Fruit fly (Drosophila melanogaster) whole organism, embryonic: ENCODE measurements around the gene Veneno.

Experiments used
- CG1024 ChIP-seq: fragments of 200-800 bp; sonication (Bioruptor generic); IDR thresholded peaks from 2 replicates; pipeline ENCODE4 v1.3.6; 2022; ENCODE audit warnings: missing biosample characterization, missing genetic modification characterization
- CG10979 ChIP-seq: fragments of 200-800 bp; sonication (Bioruptor generic); optimal IDR thresholded peaks from 2 replicates; lab custom pipeline; 2018; ENCODE audit warnings: missing biosample characterization, mild to moderate bottlenecking, missing genetic modification characterization, moderate library complexity
- CG11695 ChIP-seq: fragments of 200-800 bp; sonication (Bioruptor generic); IDR thresholded peaks from 3 replicates; pipeline ENCODE4 v1.3.6; 2022; ENCODE audit warnings: missing biosample characterization, missing genetic modification characterization
- CG12236 ChIP-seq: fragments of 200-800 bp; sonication (Bioruptor generic); optimal IDR thresholded peaks from 2 replicates; lab custom pipeline; 2016; ENCODE audit warnings: missing biosample characterization, missing genetic modification characterization
- CG12769 ChIP-seq: fragments of 200-800 bp; sonication (Bioruptor generic); optimal IDR thresholded peaks from 2 replicates; lab custom pipeline; 2019; ENCODE audit warnings: missing biosample characterization, mild to moderate bottlenecking, missing genetic modification characterization, moderate library complexity
- CG13624 ChIP-seq: fragments of 200-800 bp; sonication (Bioruptor generic); optimal IDR thresholded peaks from 2 replicates; lab custom pipeline; 2016; ENCODE audit warnings: missing biosample characterization, missing genetic modification characterization
- CG14050 ChIP-seq: fragments of 200-800 bp; sonication (Bioruptor generic); IDR thresholded peaks from 3 replicates; pipeline ENCODE4 v1.3.6; 2022; ENCODE audit warnings: missing biosample characterization, missing genetic modification characterization
- CG14441 ChIP-seq: fragments of 200-800 bp; sonication (Bioruptor generic); IDR thresholded peaks from 2 replicates; pipeline ENCODE4 v1.3.6; 2022; ENCODE audit warnings: missing biosample characterization, missing genetic modification characterization
- CG1832 ChIP-seq: fragments of 200-800 bp; sonication (Bioruptor generic); optimal IDR thresholded peaks from 2 replicates; lab custom pipeline; 2017; ENCODE audit warnings: missing biosample characterization, mild to moderate bottlenecking, missing genetic modification characterization, inconsistent platforms
- CG2129 ChIP-seq: fragments of 200-800 bp; sonication (Bioruptor generic); IDR thresholded peaks from 2 replicates; pipeline ENCODE4 v1.3.6; 2022; ENCODE audit warnings: missing biosample characterization, missing genetic modification characterization; ENCODE audit not compliant: partially characterized antibody
- CG3407 ChIP-seq: fragments of 200-800 bp; sonication (Bioruptor generic); optimal IDR thresholded peaks from 2 replicates; lab custom pipeline; 2018; ENCODE audit warnings: missing biosample characterization, mild to moderate bottlenecking, missing genetic modification characterization
- CG34376 ChIP-seq: fragments of 200-800 bp; sonication (Bioruptor generic); optimal IDR thresholded peaks from 2 replicates; lab custom pipeline; 2018; ENCODE audit warnings: missing biosample characterization, mild to moderate bottlenecking, missing genetic modification characterization
- CG3726 ChIP-seq: fragments of 200-800 bp; sonication (Bioruptor generic); IDR thresholded peaks from 3 replicates; pipeline ENCODE4, ENCODE4 v1.3.6; 2022; ENCODE audit warnings: missing biosample characterization, missing genetic modification characterization
- CG3995 ChIP-seq: fragments of 200-800 bp; sonication (Bioruptor generic); optimal IDR thresholded peaks from 3 replicates; lab custom pipeline; 2016; ENCODE audit warnings: missing biosample characterization, missing genetic modification characterization
- CG43689 ChIP-seq: fragments of 200-800 bp; sonication (Bioruptor generic); IDR thresholded peaks from 2 replicates; pipeline ENCODE4 v1.3.6; 2022; ENCODE audit warnings: missing biosample characterization, missing genetic modification characterization
- CG5953 ChIP-seq: fragments of 200-800 bp; sonication (Bioruptor generic); IDR thresholded peaks from 2 replicates; pipeline ENCODE4 v1.3.6; 2022; ENCODE audit warnings: missing biosample characterization, missing genetic modification characterization
- CG7556 ChIP-seq: fragments of 200-800 bp; sonication (Bioruptor generic); optimal IDR thresholded peaks from 2 replicates; lab custom pipeline; 2017; ENCODE audit warnings: missing biosample characterization, mild to moderate bottlenecking, missing genetic modification characterization
- CG7963 ChIP-seq: fragments of 200-800 bp; sonication (Bioruptor generic); IDR thresholded peaks from 3 replicates; pipeline ENCODE4 v1.3.6; 2022; ENCODE audit warnings: missing biosample characterization, missing genetic modification characterization; ENCODE audit not compliant: partially characterized antibody
- D19A ChIP-seq: fragments of 200-800 bp; optimal IDR thresholded peaks from 3 replicates; lab custom pipeline; 2019; ENCODE audit warnings: missing biosample characterization, mild to moderate bottlenecking, missing genetic modification characterization, moderate library complexity
- Elba2 ChIP-seq: fragments of 200-800 bp; sonication (Bioruptor generic); optimal IDR thresholded peaks from 3 replicates; lab custom pipeline; 2016; ENCODE audit warnings: missing biosample characterization, missing genetic modification characterization
- Gsc ChIP-seq: fragments of 200-800 bp; sonication (Bioruptor generic); IDR thresholded peaks from 2 replicates; pipeline ENCODE4 v1.3.6; 2022; ENCODE audit warnings: missing biosample characterization, missing genetic modification characterization
- HLH3B ChIP-seq: fragments of 200-800 bp; sonication (Bioruptor generic); IDR thresholded peaks from 2 replicates; pipeline ENCODE4 v1.3.6; 2022; ENCODE audit warnings: missing biosample characterization, missing genetic modification characterization
- HLHmδ ChIP-seq: fragments of 200-800 bp; sonication (Bioruptor generic); optimal IDR thresholded peaks from 2 replicates; lab custom pipeline; 2018; ENCODE audit warnings: missing biosample characterization, mild to moderate bottlenecking, missing genetic modification characterization, moderate library complexity
- Hey ChIP-seq: fragments of 200-800 bp; sonication (Bioruptor generic); optimal IDR thresholded peaks from 3 replicates; lab custom pipeline; 2018; ENCODE audit warnings: missing biosample characterization, mild to moderate bottlenecking, missing genetic modification characterization
- Jarid2 ChIP-seq: fragments of 200-800 bp; sonication (Bioruptor generic); optimal IDR thresholded peaks from 3 replicates; lab custom pipeline; 2017; ENCODE audit warnings: mild to moderate bottlenecking, missing biosample characterization, missing genetic modification reagents, missing genetic modification characterization
- NC2β ChIP-seq: fragments of 200-800 bp; sonication (Bioruptor generic); optimal IDR thresholded peaks from 2 replicates; lab custom pipeline; 2016; ENCODE audit warnings: missing biosample characterization, missing genetic modification characterization
- PHDP ChIP-seq: fragments of 200-800 bp; sonication (Bioruptor generic); optimal IDR thresholded peaks from 3 replicates; lab custom pipeline; 2018; ENCODE audit warnings: missing biosample characterization, mild to moderate bottlenecking, missing genetic modification characterization, moderate library complexity
- Side ChIP-seq: fragments of 200-800 bp; sonication (Bioruptor generic); optimal IDR thresholded peaks from 2 replicates; lab custom pipeline; 2016; ENCODE audit warnings: missing biosample characterization, missing genetic modification characterization
- Sox102F ChIP-seq: fragments of 200-800 bp; sonication (Bioruptor generic); optimal IDR thresholded peaks from 2 replicates; lab custom pipeline; 2018; ENCODE audit warnings: missing biosample characterization, mild to moderate bottlenecking, missing genetic modification characterization, moderate library complexity
- TFAM ChIP-seq: fragments of 200-800 bp; sonication (Bioruptor generic); optimal IDR thresholded peaks from 2 replicates; lab custom pipeline; 2017; ENCODE audit warnings: missing biosample characterization, missing genetic modification characterization, inconsistent platforms
- Xrp1 ChIP-seq: fragments of 200-800 bp; sonication (Bioruptor generic); IDR thresholded peaks from 2 replicates; pipeline ENCODE4 v1.3.6; 2022; ENCODE audit warnings: missing biosample characterization, missing genetic modification characterization
- YL-1 ChIP-seq: fragments of 200-800 bp; sonication (Bioruptor generic); optimal IDR thresholded peaks from 3 replicates; lab custom pipeline; 2017; ENCODE audit warnings: missing biosample characterization, mild to moderate bottlenecking, missing genetic modification characterization
- caup ChIP-seq: fragments of 200-800 bp; sonication (Bioruptor generic); optimal IDR thresholded peaks from 3 replicates; lab custom pipeline; 2017; ENCODE audit warnings: missing biosample characterization, mild to moderate bottlenecking, missing genetic modification characterization, moderate library complexity; ENCODE audit not compliant: severe bottlenecking
- dysf ChIP-seq: fragments of 200-800 bp; sonication (Bioruptor generic); IDR thresholded peaks from 3 replicates; pipeline ENCODE4 v1.3.6; 2022; ENCODE audit warnings: missing biosample characterization, missing genetic modification characterization
- ham ChIP-seq: fragments of 200-800 bp; sonication (Bioruptor generic); IDR thresholded peaks from 2 replicates; pipeline ENCODE4 v1.3.6; 2022; ENCODE audit warnings: missing biosample characterization, missing genetic modification characterization
- her ChIP-seq: fragments of 200-800 bp; sonication (Bioruptor generic); optimal IDR thresholded peaks from 2 replicates; lab custom pipeline; 2016; ENCODE audit warnings: missing biosample characterization, missing genetic modification characterization
- luna ChIP-seq: fragments of 200-800 bp; sonication (Bioruptor generic); optimal IDR thresholded peaks from 2 replicates; lab custom pipeline; 2016; ENCODE audit warnings: missing biosample characterization, missing genetic modification characterization
- oc ChIP-seq: fragments of 200-800 bp; sonication (Bioruptor generic); optimal IDR thresholded peaks from 2 replicates; lab custom pipeline; 2018; ENCODE audit warnings: missing biosample characterization, mild to moderate bottlenecking, missing genetic modification characterization, moderate library complexity
- odd ChIP-seq: fragments of 200-800 bp; sonication (Bioruptor generic); optimal IDR thresholded peaks from 2 replicates; lab custom pipeline; 2017; ENCODE audit warnings: missing biosample characterization, mild to moderate bottlenecking, missing genetic modification characterization
- pfk ChIP-seq: fragments of 200-800 bp; sonication (Bioruptor generic); optimal IDR thresholded peaks from 2 replicates; lab custom pipeline; 2018; ENCODE audit warnings: missing biosample characterization, mild to moderate bottlenecking, missing genetic modification characterization, moderate library complexity
- pnt ChIP-seq: fragments of 200-800 bp; sonication (Bioruptor generic); optimal IDR thresholded peaks from 3 replicates; lab custom pipeline; 2016; ENCODE audit warnings: missing biosample characterization, missing genetic modification characterization
- sc ChIP-seq, 3 experiments: fragments of >200 bp in 2 of 3; fragments of 200-800 bp in 1 of 3; sonication (Bioruptor generic) in 1 of 3; optimal IDR thresholded peaks; 2 replicates in 2 of 3; 3 replicates in 1 of 3; lab custom pipeline; 2017; ENCODE audit warnings: mild to moderate bottlenecking in 1 of 3, missing biosample characterization in 1 of 3, missing genetic modification characterization in 1 of 3, missing genetic modification reagents in 1 of 3
- sd ChIP-seq: fragments of 200-800 bp; sonication (Bioruptor generic); optimal IDR thresholded peaks from 3 replicates; lab custom pipeline; 2018; ENCODE audit warnings: missing biosample characterization, mild to moderate bottlenecking, missing genetic modification characterization, moderate library complexity
- sens ChIP-seq: fragments of 200-800 bp; sonication (Bioruptor generic); peaks from one replicate; lab custom pipeline; 2016; ENCODE audit warnings: missing biosample characterization, missing genetic modification characterization
- sisA ChIP-seq: fragments of 200-800 bp; sonication (Bioruptor generic); IDR thresholded peaks from 2 replicates; pipeline ENCODE4 v1.3.6; 2022; ENCODE audit warnings: missing biosample characterization, missing genetic modification characterization
- slou ChIP-seq: fragments of 200-800 bp; sonication (Bioruptor generic); optimal IDR thresholded peaks from 3 replicates; lab custom pipeline; 2016; ENCODE audit warnings: missing biosample characterization, missing genetic modification characterization
- sqz ChIP-seq: fragments of 200-800 bp; sonication (Bioruptor generic); optimal IDR thresholded peaks from 3 replicates; lab custom pipeline; 2018; ENCODE audit warnings: missing biosample characterization, mild to moderate bottlenecking, missing genetic modification characterization
- tap ChIP-seq: fragments of 200-800 bp; optimal IDR thresholded peaks from 3 replicates; lab custom pipeline; 2019; ENCODE audit warnings: missing biosample characterization, mild to moderate bottlenecking, missing genetic modification characterization, moderate library complexity

Veneno gene

DNA sequence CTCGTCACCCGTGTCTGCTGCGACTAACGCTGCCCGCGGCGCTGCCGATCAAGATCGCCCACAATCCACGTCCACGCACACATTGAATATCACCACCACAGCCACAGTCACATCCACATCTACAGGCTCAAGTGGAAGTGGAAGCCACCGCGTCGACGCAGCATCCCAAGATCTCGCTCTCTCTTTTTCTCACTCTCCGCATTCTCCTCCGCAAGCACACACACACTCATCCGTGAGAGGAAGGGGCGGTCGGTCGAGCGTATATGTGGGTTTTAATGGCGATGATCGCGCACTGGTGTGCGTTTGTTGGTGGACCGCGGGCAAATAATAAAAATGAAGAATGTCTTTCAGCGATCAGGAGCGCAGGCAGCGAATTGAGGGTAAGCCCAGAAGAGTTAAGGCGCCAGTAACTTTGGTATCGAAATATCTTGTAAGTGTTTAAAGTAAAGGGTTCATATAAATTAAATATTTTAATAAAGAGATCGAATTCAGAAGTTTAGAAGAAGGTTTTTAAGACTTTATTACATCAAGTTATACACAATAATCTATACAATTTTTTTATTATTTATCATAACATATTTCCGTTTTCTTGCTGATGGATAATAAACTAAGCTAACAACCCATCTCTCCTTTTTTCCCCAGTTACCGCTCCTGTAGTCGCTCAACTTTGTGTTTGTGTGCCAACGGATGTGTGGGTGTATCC is 28.4 kb downstream of the Veneno start, which contains the start of gene Poxm (continued):
- TF ChIP-seq CG10979 (tag; lab: Kevin White, UChicago) = peak; percentile 96
- peak; percentile 26; the same call in 1 of the 2 replicates for TF ChIP-seq CG43689 (GFP tag; lab: Robert Waterston, UW)
- TF ChIP-seq pnt (GFP tag; lab: Kevin White, UChicago) = peak; percentile 80
- no peak for TF ChIP-seq Elba2 (GFP tag; lab: Kevin White, UChicago)
- peak; percentile 90 for TF ChIP-seq sqz (GFP tag; lab: Kevin White, UChicago)
- peak; percentile 78 for TF ChIP-seq tap (tag; lab: Kevin White, UChicago)
- TF ChIP-seq sens (GFP tag; lab: Kevin White, UChicago) = peak; percentile 96
- no peak for TF ChIP-seq sc (optimal IDR thresholded peaks at IDR 0.05; lab: Kevin White, UChicago)
- TF ChIP-seq sc (GFP tag; optimal IDR thresholded peaks at IDR 0.05; lab: Kevin White, UChicago) = peak; percentile 91
- peak; percentile 91 for TF ChIP-seq Xrp1 (GFP tag; lab: Robert Waterston, UW)
- 0 out of 2 replicates have a peak, but pooled peaks have one; percentile 42 for TF ChIP-seq CG5953 (GFP tag; lab: Robert Waterston, UW)
- peak; percentile 21 for TF ChIP-seq YL-1 (GFP tag; lab: Kevin White, UChicago)
- peak; percentile 86 for TF ChIP-seq CG14441 (GFP tag; lab: Robert Waterston, UW)
- TF ChIP-seq odd = peak; percentile 81
- peak; percentile 82 for TF ChIP-seq HLH3B (GFP tag; lab: Robert Waterston, UW)
- TF ChIP-seq CG3407 (GFP tag; lab: Kevin White, UChicago) = peak; percentile 85
- no peak for TF ChIP-seq pfk
- TF ChIP-seq CG34376 (GFP tag; lab: Kevin White, UChicago) = peak; percentile 18
- peak; percentile 90 for TF ChIP-seq Sox102F (GFP tag; lab: Kevin White, UChicago)
- peak; percentile 59 for TF ChIP-seq TFAM (GFP tag; lab: Kevin White, UChicago)
- no peak for TF ChIP-seq CG3995 (GFP tag; lab: Kevin White, UChicago)
- peak; percentile 93 for TF ChIP-seq sisA (GFP tag; lab: Robert Waterston, UW)
- peak; percentile 69 for TF ChIP-seq CG14050 (GFP tag; lab: Robert Waterston, UW)
- peak; percentile 75; the same call in 2 of the 3 replicates for TF ChIP-seq CG3726 (GFP tag; lab: Robert Waterston, UW)
- TF ChIP-seq luna (GFP tag; lab: Kevin White, UChicago) = no peak
- peak; percentile 58; the same call in 1 of the 2 replicates for TF ChIP-seq CG1024 (GFP tag; lab: Robert Waterston, UW)
- peak; percentile 4 for TF ChIP-seq CG12769 (tag; lab: Kevin White, UChicago)
- no peak for TF ChIP-seq HLHmδ (GFP tag; lab: Kevin White, UChicago)
- peak; percentile 56 for TF ChIP-seq Jarid2 (GFP tag; lab: Kevin White, UChicago)
- peak; percentile 54 for TF ChIP-seq Side
- TF ChIP-seq ham (GFP tag; lab: Robert Waterston, UW) = 0 out of 2 replicates have a peak, but pooled peaks have one; percentile 30
- peak; percentile 78 for TF ChIP-seq oc (tag; lab: Kevin White, UChicago)
- peak; percentile 83; the same call in 2 of the 3 replicates for TF ChIP-seq CG11695 (GFP tag; lab: Robert Waterston, UW)
- TF ChIP-seq her = no peak
- peak; percentile 29 for TF ChIP-seq NC2β (GFP tag; lab: Kevin White, UChicago)
- peak; percentile 89 for TF ChIP-seq D19A (tag; lab: Kevin White, UChicago)
- no peak for TF ChIP-seq CG7963 (GFP tag; lab: Robert Waterston, UW)
- TF ChIP-seq Hey (tag; lab: Kevin White, UChicago) = no peak
- peak; percentile 74 for TF ChIP-seq caup (GFP tag; lab: Kevin White, UChicago)
- peak; percentile 61 for TF ChIP-seq slou (GFP tag; lab: Kevin White, UChicago)
- TF ChIP-seq CG7556 (GFP tag; lab: Kevin White, UChicago) = peak; percentile 93
- TF ChIP-seq sd = peak; percentile 82
- TF ChIP-seq Gsc (GFP tag; lab: Robert Waterston, UW) = peak; percentile 86
- no peak for TF ChIP-seq CG12236 (GFP tag; lab: Kevin White, UChicago)
- peak; percentile 85 for TF ChIP-seq PHDP (tag; lab: Kevin White, UChicago)
- TF ChIP-seq CG1832 (GFP tag; lab: Kevin White, UChicago) = peak; percentile 34
- no peak for TF ChIP-seq CG2129 (GFP tag; lab: Robert Waterston, UW)
- TF ChIP-seq CG13624 (GFP tag; lab: Kevin White, UChicago) = peak; percentile 68
- peak; percentile 94 for TF ChIP-seq dysf (GFP tag; lab: Robert Waterston, UW)
